Worm (Caenorhabditis elegans) whole organism, L1 larva: ENCODE measurements around the gene nhr-100.
A peak's percentile ranks its signal among the peaks of the same experiment; 100 is the strongest.

Experiments
- C16A3.4 ChIP-seq: fragments of 150-350 bp; optimal IDR thresholded peaks from 2 replicates; lab custom pipeline; 2014; ENCODE audit warnings: missing biosample characterization, missing genetic modification characterization
- blmp-1 ChIP-seq: fragments of 150-350 bp; optimal IDR thresholded peaks from 2 replicates; lab custom pipeline; 2014; ENCODE audit warnings: missing biosample characterization, missing genetic modification characterization
- dpl-1 ChIP-seq, 3 experiments: fragments of 150-350 bp in 2 of 3; sonication (generic microtip) in 1 of 3; optimal IDR thresholded peaks; 2 replicates each; lab custom pipeline; 2014 to 2017; ENCODE audit warnings: missing biosample characterization in 3 of 3, missing genetic modification characterization in 3 of 3, missing genetic modification reagents in 3 of 3
- dsc-1 ChIP-seq: sonication (generic microtip); optimal IDR thresholded peaks from 2 replicates; lab custom pipeline; 2016; ENCODE audit warnings: mild to moderate bottlenecking, missing genetic modification characterization, missing compliant biosample characterization
- efl-1 ChIP-seq, 4 experiments: fragments of 150-350 bp; optimal IDR thresholded peaks in 3 of 4; peaks in 1 of 4; 1 replicate in 1 of 4; 2 replicates in 3 of 4; lab custom pipeline; 2014; ENCODE audit warnings: missing biosample characterization in 2 of 4, missing genetic modification characterization in 2 of 4, missing genetic modification reagents in 2 of 4
- egl-13 ChIP-seq: sonication (generic microtip); optimal IDR thresholded peaks from 2 replicates; lab custom pipeline; 2016; ENCODE audit warnings: missing genotype, missing genetic modification reagents, missing genetic modification characterization, missing compliant biosample characterization
- egl-27 ChIP-seq, 2 experiments: fragments of 150-350 bp in 1 of 2; sonication (generic microtip); optimal IDR thresholded peaks; 3 replicates each; lab custom pipeline; 2017 to 2018; ENCODE audit warnings: missing biosample characterization in 2 of 2, missing genetic modification characterization in 2 of 2, missing genetic modification reagents in 2 of 2
- elt-2 ChIP-seq: sonication (generic microtip); optimal IDR thresholded peaks from 2 replicates; lab custom pipeline; 2016; ENCODE audit warnings: missing genetic modification characterization, mild to moderate bottlenecking, inconsistent platforms, missing compliant biosample characterization, missing genetic modification reagents
- elt-3 ChIP-seq, 6 experiments: fragments of 150-350 bp in 1 of 6; sonication (generic microtip); optimal IDR thresholded peaks; 2 replicates each; lab custom pipeline; 2017 to 2018; ENCODE audit warnings: missing biosample characterization in 6 of 6, missing genetic modification characterization in 6 of 6, inconsistent platforms in 1 of 6
- fkh-10 ChIP-seq: sonication (generic microtip); optimal IDR thresholded peaks from 2 replicates; lab custom pipeline; 2017; ENCODE audit warnings: missing biosample characterization, missing genetic modification reagents, missing genetic modification characterization
- fkh-8 ChIP-seq: sonication (generic microtip); optimal IDR thresholded peaks from 2 replicates; lab custom pipeline; 2016; ENCODE audit warnings: mild to moderate bottlenecking, missing genetic modification characterization, missing compliant biosample characterization
- hlh-4 ChIP-seq: sonication (generic microtip); optimal IDR thresholded peaks from 2 replicates; lab custom pipeline; 2016; ENCODE audit warnings: mild to moderate bottlenecking, missing genetic modification characterization, missing compliant biosample characterization
- irx-1 ChIP-seq: sonication (generic microtip); optimal IDR thresholded peaks from 2 replicates; lab custom pipeline; 2016; ENCODE audit warnings: missing genetic modification characterization, missing compliant biosample characterization
- lin-13 ChIP-seq: fragments of 150-350 bp; optimal IDR thresholded peaks from 2 replicates; lab custom pipeline; 2014; ENCODE audit warnings: missing biosample characterization, missing genetic modification reagents, missing genetic modification characterization
- lin-14 ChIP-seq: fragments of 200-800 bp; sonication (Bioruptor generic); optimal IDR thresholded peaks from 2 replicates; lab custom pipeline; 2018; ENCODE audit warnings: mild to moderate bottlenecking, missing genetic modification characterization, moderate library complexity, missing compliant biosample characterization
- lin-35 ChIP-seq, 2 experiments: fragments of 150-350 bp; optimal IDR thresholded peaks; 2 replicates each; lab custom pipeline; 2014; ENCODE audit warnings: missing biosample characterization in 2 of 2, missing genetic modification characterization in 2 of 2, missing genetic modification reagents in 2 of 2
- lsy-2 ChIP-seq, 2 experiments: fragments of 150-350 bp; optimal IDR thresholded peaks; 2 replicates each; lab custom pipeline; 2014; ENCODE audit warnings: missing biosample characterization in 2 of 2, missing genetic modification characterization in 2 of 2
- mdl-1 ChIP-seq, 2 experiments: fragments of 150-350 bp; optimal IDR thresholded peaks; 2 replicates each; lab custom pipeline; 2014 to 2017; ENCODE audit warnings: missing biosample characterization in 2 of 2, missing genetic modification characterization in 2 of 2, inconsistent platforms in 1 of 2
- mep-1 ChIP-seq: fragments of 150-350 bp; optimal IDR thresholded peaks from 2 replicates; lab custom pipeline; 2014; ENCODE audit warnings: missing biosample characterization, missing genetic modification characterization
- nhr-12 ChIP-seq: sonication (generic microtip); optimal IDR thresholded peaks from 2 replicates; lab custom pipeline; 2017; ENCODE audit warnings: missing biosample characterization, missing genetic modification characterization
- nhr-19 ChIP-seq: fragments of 200-800 bp; sonication (Bioruptor generic); conservative IDR thresholded peaks from 2 replicates; pipeline ENCODE4 v1.3.6; 2022; ENCODE audit warnings: missing genetic modification characterization, missing compliant biosample characterization
- nhr-20 ChIP-seq: sonication (generic microtip); optimal IDR thresholded peaks from 2 replicates; lab custom pipeline; 2016; ENCODE audit warnings: mild to moderate bottlenecking, missing genetic modification characterization, missing compliant biosample characterization
- nhr-237 ChIP-seq: fragments of 150-350 bp; optimal IDR thresholded peaks from 2 replicates; lab custom pipeline; 2014; ENCODE audit warnings: missing biosample characterization, missing genetic modification characterization
- nhr-47 ChIP-seq: sonication (generic microtip); optimal IDR thresholded peaks from 2 replicates; lab custom pipeline; 2016; ENCODE audit warnings: mild to moderate bottlenecking, missing genetic modification characterization, moderate library complexity, missing compliant biosample characterization
- nhr-71 ChIP-seq: sonication (generic microtip); optimal IDR thresholded peaks from 2 replicates; lab custom pipeline; 2016; ENCODE audit warnings: mild to moderate bottlenecking, missing genetic modification characterization, moderate library complexity, missing compliant biosample characterization
- nhr-77 ChIP-seq: fragments of 150-350 bp; optimal IDR thresholded peaks from 2 replicates; lab custom pipeline; 2014; ENCODE audit warnings: missing biosample characterization, missing genetic modification characterization
- nhr-85 ChIP-seq: sonication (generic microtip); peaks from one replicate; lab custom pipeline; 2016; ENCODE audit warnings: missing genetic modification characterization, inconsistent platforms, missing compliant biosample characterization
- nhr-90 ChIP-seq: sonication (generic microtip); optimal IDR thresholded peaks from 2 replicates; lab custom pipeline; 2016; ENCODE audit warnings: mild to moderate bottlenecking, missing genetic modification characterization, missing compliant biosample characterization; ENCODE audit not compliant: poor library complexity
- snpc-4 ChIP-seq: fragments of 150-350 bp; optimal IDR thresholded peaks from 2 replicates; lab custom pipeline; 2014; ENCODE audit warnings: missing biosample characterization, missing genetic modification characterization
- snu-23 ChIP-seq: sonication (generic microtip); optimal IDR thresholded peaks from 2 replicates; lab custom pipeline; 2016; ENCODE audit warnings: missing genetic modification characterization, missing compliant biosample characterization
- sox-4 ChIP-seq: sonication (generic microtip); optimal IDR thresholded peaks from 2 replicates; lab custom pipeline; 2016; ENCODE audit warnings: missing genetic modification characterization, missing compliant biosample characterization
- swsn-7 ChIP-seq: sonication (generic microtip); optimal IDR thresholded peaks from 2 replicates; lab custom pipeline; 2016; ENCODE audit warnings: missing genetic modification characterization, missing compliant biosample characterization
- tbx-2 ChIP-seq: sonication (generic microtip); optimal IDR thresholded peaks from 2 replicates; lab custom pipeline; 2016; ENCODE audit warnings: missing genetic modification characterization, missing compliant biosample characterization
- tlp-1 ChIP-seq: fragments of 150-350 bp; optimal IDR thresholded peaks from 2 replicates; lab custom pipeline; 2014; ENCODE audit warnings: missing biosample characterization, missing genetic modification characterization
- unc-30 ChIP-seq: sonication (generic microtip); optimal IDR thresholded peaks from 2 replicates; lab custom pipeline; 2017; ENCODE audit warnings: missing biosample characterization, missing genetic modification characterization
- vab-15 ChIP-seq: sonication (generic microtip); optimal IDR thresholded peaks from 2 replicates; lab custom pipeline; 2017; ENCODE audit warnings: missing genotype, mild to moderate bottlenecking, missing genetic modification characterization, missing compliant biosample characterization
- xbp-1 ChIP-seq: sonication (generic microtip); optimal IDR thresholded peaks from 2 replicates; lab custom pipeline; 2016; ENCODE audit warnings: missing genetic modification characterization, missing compliant biosample characterization
- zip-4 ChIP-seq: fragments of 200-800 bp; sonication (Bioruptor generic); optimal IDR thresholded peaks from 2 replicates; lab custom pipeline; 2018; ENCODE audit warnings: mild to moderate bottlenecking, missing genetic modification characterization, moderate library complexity, missing compliant biosample characterization
- ztf-4 ChIP-seq: fragments of 150-350 bp; optimal IDR thresholded peaks from 2 replicates; lab custom pipeline; 2014; ENCODE audit warnings: missing biosample characterization, missing genetic modification characterization

nhr-100 gene

ce11 chrIV:9755713-9756112, 27.2 kb downstream of the nhr-100 start:
- TF ChIP-seq blmp-1 (tag; lab: Kevin White, UChicago) (peak; percentile 58), tlp-1 (no peak), elt-3 (tag; optimal IDR thresholded peaks at IDR 0.05; lab: Kevin White, UChicago) (peak in 4 of 6 experiments; percentile 37 to 50 (median 44))

- peak; percentile 43 for TF ChIP-seq mep-1 (tag; lab: Kevin White, UChicago)
- TF ChIP-seq snpc-4 (tag; lab: Kevin White, UChicago): peak; percentile 15
- peak in 2 of 3 experiments; percentile 2 to 17 for TF ChIP-seq dpl-1 (GFP tag; optimal IDR thresholded peaks at IDR 0.05; lab: Kevin White, UChicago)
- TF ChIP-seq blmp-1 (tag; lab: Kevin White, UChicago): peak; percentile 80
- TF ChIP-seq nhr-71 (tag; lab: Kevin White, UChicago): peak; percentile 61
- TF ChIP-seq lsy-2 (tag; optimal IDR thresholded peaks at IDR 0.05; lab: Kevin White, UChicago): peak; percentile 29 to 57
- TF ChIP-seq nhr-237 (tag; lab: Kevin White, UChicago): no peak
- TF ChIP-seq unc-30 (tag; lab: Kevin White, UChicago): no peak
- peak; percentile 57 for TF ChIP-seq dsc-1 (tag; lab: Kevin White, UChicago)
- TF ChIP-seq zip-4 (GFP tag; lab: Kevin White, UChicago): no peak
- TF ChIP-seq mdl-1 (tag; optimal IDR thresholded peaks at IDR 0.05; lab: Kevin White, UChicago): peak in 1 of 2 experiments; percentile 19
- TF ChIP-seq lin-14 (GFP tag; lab: Kevin White, UChicago): peak; percentile 70
- peak; percentile 9 for TF ChIP-seq nhr-47 (tag; lab: Kevin White, UChicago)
- TF ChIP-seq nhr-20 (tag; lab: Kevin White, UChicago): peak; percentile 84
- no peak for TF ChIP-seq lin-13 (GFP tag; lab: Kevin White, UChicago)
- TF ChIP-seq swsn-7: peak; percentile 22
- peak in 2 of 6 experiments; percentile 78 to 85 for TF ChIP-seq elt-3 (tag; optimal IDR thresholded peaks at IDR 0.05; lab: Kevin White, UChicago)
- no peak for TF ChIP-seq hlh-4
- TF ChIP-seq tbx-2 (tag; lab: Kevin White, UChicago): peak; percentile 58
- TF ChIP-seq fkh-8 (tag; lab: Kevin White, UChicago): peak; percentile 61
- peak; percentile 25 for TF ChIP-seq C16A3.4 (tag; lab: Kevin White, UChicago)
- peak in 1 of 2 experiments; percentile 60 for TF ChIP-seq lin-35 (GFP tag; optimal IDR thresholded peaks at IDR 0.05; lab: Kevin White, UChicago)
- TF ChIP-seq ztf-4 (tag; lab: Kevin White, UChicago): peak; percentile 41
- TF ChIP-seq xbp-1 (tag; lab: Kevin White, UChicago): peak; percentile 21
- TF ChIP-seq nhr-90: peak; percentile 60
- peak; percentile 58 for TF ChIP-seq elt-2 (tag; lab: Kevin White, UChicago)
- TF ChIP-seq nhr-19: peak; percentile 28
- TF ChIP-seq efl-1 (optimal IDR thresholded peaks at IDR 0.05; lab: Kevin White, UChicago): peak; percentile 15 to 32
- no peak for TF ChIP-seq efl-1 (GFP tag; optimal IDR thresholded peaks at IDR 0.05 in 1 of 2; lab: Kevin White, UChicago)
- TF ChIP-seq nhr-77 (tag; lab: Kevin White, UChicago): peak; percentile 6
- peak; percentile 0 for TF ChIP-seq irx-1 (tag; lab: Kevin White, UChicago)
- TF ChIP-seq fkh-10 (GFP tag; lab: Kevin White, UChicago): no peak
- TF ChIP-seq nhr-12: no peak
- TF ChIP-seq egl-13 (tag; lab: Kevin White, UChicago): no peak
- TF ChIP-seq snu-23 (GFP tag; lab: Kevin White, UChicago): peak; percentile 76
- peak; percentile 90 for TF ChIP-seq nhr-85 (tag; lab: Kevin White, UChicago)
- no peak for TF ChIP-seq vab-15 (tag; lab: Kevin White, UChicago)
- TF ChIP-seq egl-27 (tag; optimal IDR thresholded peaks at IDR 0.05; lab: Kevin White, UChicago): no peak
- no peak for TF ChIP-seq sox-4 (tag; lab: Kevin White, UChicago)
Observed at ce11 chrIV:9756647-9757424, 28.4 kb downstream of the nhr-100 start.
